Worm (Caenorhabditis elegans) whole organism, late embryonic: ENCODE results near the gene hmgr-1.

Source experiments
- C08G9.2 ChIP-seq: sonication (generic microtip); optimal IDR thresholded peaks from 2 replicates; lab custom pipeline; 2016; ENCODE audit warnings: mild to moderate bottlenecking, missing genetic modification characterization, moderate library complexity, missing compliant biosample characterization
- F13H6.1 ChIP-seq: sonication (generic microtip); optimal IDR thresholded peaks from 2 replicates; lab custom pipeline; 2016; ENCODE audit warnings: missing genetic modification characterization, missing compliant biosample characterization
- T23F11.4 ChIP-seq: fragments of 200-800 bp; sonication (Bioruptor generic); optimal IDR thresholded peaks from 2 replicates; lab custom pipeline; 2018; ENCODE audit warnings: mild to moderate bottlenecking, missing genetic modification characterization, missing compliant biosample characterization
- Y22D7AL.16 ChIP-seq: sonication (generic microtip); optimal IDR thresholded peaks from 2 replicates; lab custom pipeline; 2016; ENCODE audit warnings: missing genetic modification characterization, missing compliant biosample characterization
- ahr-1 ChIP-seq: sonication (generic microtip); optimal IDR thresholded peaks from 2 replicates; lab custom pipeline; 2016; ENCODE audit warnings: missing genetic modification characterization, missing compliant biosample characterization
- ama-1 ChIP-seq: fragments of 150-350 bp; optimal IDR thresholded peaks from 2 replicates; lab custom pipeline; 2014
- ceh-14 ChIP-seq: sonication (generic microtip); optimal IDR thresholded peaks from 2 replicates; lab custom pipeline; 2016; ENCODE audit warnings: missing genotype, missing genetic modification characterization, missing compliant biosample characterization
- ceh-19 ChIP-seq: fragments of 200-800 bp; sonication (Bioruptor generic); optimal IDR thresholded peaks from 2 replicates; lab custom pipeline; 2018; ENCODE audit warnings: mild to moderate bottlenecking, missing genetic modification characterization, missing compliant biosample characterization
- ceh-24 ChIP-seq: sonication (generic microtip); optimal IDR thresholded peaks from 2 replicates; lab custom pipeline; 2016; ENCODE audit warnings: mild to moderate bottlenecking, missing genetic modification characterization, missing compliant biosample characterization
- ceh-30 ChIP-seq: fragments of 150-350 bp; optimal IDR thresholded peaks from 2 replicates; lab custom pipeline; 2014; ENCODE audit warnings: missing biosample characterization, missing genetic modification characterization
- ceh-31 ChIP-seq: sonication (generic microtip); optimal IDR thresholded peaks from 2 replicates; lab custom pipeline; 2016; ENCODE audit warnings: missing genetic modification characterization, missing compliant biosample characterization
- ceh-45 ChIP-seq: fragments of 200-800 bp; sonication (Bioruptor generic); IDR thresholded peaks from 2 replicates; pipeline ENCODE4 v1.3.6; 2022; ENCODE audit warnings: missing genetic modification reagents, missing genetic modification characterization, missing compliant biosample characterization
- ceh-6 ChIP-seq: fragments of 200-800 bp; sonication (Bioruptor generic); optimal IDR thresholded peaks from 2 replicates; lab custom pipeline; 2018; ENCODE audit warnings: mild to moderate bottlenecking, missing genetic modification characterization, missing compliant biosample characterization
- ceh-9 ChIP-seq: sonication (generic microtip); optimal IDR thresholded peaks from 2 replicates; lab custom pipeline; 2016; ENCODE audit warnings: mild to moderate bottlenecking, missing genetic modification characterization, inconsistent platforms, missing compliant biosample characterization
- dmd-4 ChIP-seq: sonication (generic microtip); optimal IDR thresholded peaks from 2 replicates; lab custom pipeline; 2016; ENCODE audit warnings: borderline replicate concordance, missing genetic modification characterization, missing compliant biosample characterization
- dve-1 ChIP-seq: sonication (generic microtip); optimal IDR thresholded peaks from 2 replicates; lab custom pipeline; 2017; ENCODE audit warnings: antibody characterized with exemption, mild to moderate bottlenecking, missing genetic modification characterization, missing compliant biosample characterization
- elt-2 ChIP-seq: sonication (generic microtip); optimal IDR thresholded peaks from 2 replicates; lab custom pipeline; 2016; ENCODE audit warnings: missing genetic modification reagents, missing genetic modification characterization, missing compliant biosample characterization
- eyg-1 ChIP-seq: sonication (generic microtip); optimal IDR thresholded peaks from 2 replicates; lab custom pipeline; 2016; ENCODE audit warnings: missing genotype, missing genetic modification characterization, missing compliant biosample characterization
- hlh-13 ChIP-seq: fragments of 200-800 bp; sonication (Bioruptor generic); optimal IDR thresholded peaks from 2 replicates; lab custom pipeline; 2018; ENCODE audit warnings: mild to moderate bottlenecking, missing genetic modification characterization, missing compliant biosample characterization
- lim-6 ChIP-seq: sonication (generic microtip); optimal IDR thresholded peaks from 2 replicates; lab custom pipeline; 2016; ENCODE audit warnings: missing genetic modification characterization, missing compliant biosample characterization
- madf-2 ChIP-seq: sonication (generic microtip); optimal IDR thresholded peaks from 2 replicates; lab custom pipeline; 2017; ENCODE audit warnings: missing genetic modification characterization, missing compliant biosample characterization
- nfya-1 ChIP-seq: sonication (generic microtip); optimal IDR thresholded peaks from 2 replicates; lab custom pipeline; 2017; ENCODE audit warnings: missing genetic modification characterization, mild to moderate bottlenecking, missing compliant biosample characterization, antibody characterized with exemption, moderate library complexity
- nhr-11 ChIP-seq: fragments of 150-350 bp; optimal IDR thresholded peaks from 2 replicates; lab custom pipeline; 2014; ENCODE audit warnings: missing biosample characterization, missing genetic modification characterization
- nhr-232 ChIP-seq: sonication (generic microtip); optimal IDR thresholded peaks from 2 replicates; lab custom pipeline; 2016; ENCODE audit warnings: missing genetic modification characterization, missing compliant biosample characterization
- npax-4 ChIP-seq: sonication (generic microtip); optimal IDR thresholded peaks from 2 replicates; lab custom pipeline; 2016; ENCODE audit warnings: missing genetic modification characterization, missing compliant biosample characterization
- pat-9 ChIP-seq: fragments of 200-800 bp; sonication (Bioruptor generic); optimal IDR thresholded peaks from 2 replicates; lab custom pipeline; 2018; ENCODE audit warnings: mild to moderate bottlenecking, missing genetic modification characterization, moderate library complexity, missing compliant biosample characterization
- pha-4 ChIP-seq: fragments of 150-350 bp; optimal IDR thresholded peaks from 2 replicates; lab custom pipeline; 2018; ENCODE audit warnings: missing biosample characterization, missing genetic modification reagents, missing genetic modification characterization
- pqm-1 ChIP-seq: sonication (generic microtip); optimal IDR thresholded peaks from 2 replicates; lab custom pipeline; 2016; ENCODE audit warnings: missing genetic modification characterization, missing compliant biosample characterization
- ref-2 ChIP-seq: sonication (generic microtip); optimal IDR thresholded peaks from 2 replicates; lab custom pipeline; 2016; ENCODE audit warnings: missing genetic modification characterization, missing compliant biosample characterization
- syd-9 ChIP-seq: sonication (generic microtip); optimal IDR thresholded peaks from 2 replicates; lab custom pipeline; 2016; ENCODE audit warnings: mild to moderate bottlenecking, missing genetic modification characterization, moderate library complexity, missing compliant biosample characterization
- tbx-7 ChIP-seq: sonication (generic microtip); optimal IDR thresholded peaks from 2 replicates; lab custom pipeline; 2016; ENCODE audit warnings: missing genotype, missing genetic modification characterization, missing compliant biosample characterization
- unc-3 ChIP-seq, 2 experiments: fragments of 200-800 bp in 1 of 2; sonication (Bioruptor generic) in 1 of 2; sonication (generic microtip) in 1 of 2; conservative IDR thresholded peaks in 1 of 2; optimal IDR thresholded peaks in 1 of 2; 2 replicates each; pipeline versions ENCODE4 v1.3.6 to Lab custom; 2016 to 2022; ENCODE audit warnings: missing compliant biosample characterization in 2 of 2, missing genetic modification characterization in 2 of 2, missing genetic modification reagents in 1 of 2
- unc-42 ChIP-seq: sonication (generic microtip); optimal IDR thresholded peaks from 2 replicates; lab custom pipeline; 2016; ENCODE audit warnings: missing genotype, missing genetic modification characterization, missing compliant biosample characterization
- unc-55 ChIP-seq: sonication (generic microtip); optimal IDR thresholded peaks from 2 replicates; lab custom pipeline; 2017; ENCODE audit warnings: missing biosample characterization, missing genetic modification reagents, missing genetic modification characterization
- zip-5 ChIP-seq: sonication (generic microtip); optimal IDR thresholded peaks from 2 replicates; lab custom pipeline; 2016; ENCODE audit warnings: missing genetic modification characterization, missing compliant biosample characterization

hmgr-1 gene

ce11 chrIII:7359037-7359548, at the start of gene hmgr-1, which contains the start of gene eco-1:
hmgr-1 (plus strand) TSS chrIII:7359498.
eco-1 (minus strand) TSS chrIII:7359095.
- peak; percentile 55 for TF ChIP-seq unc-42
- no peak for TF ChIP-seq dmd-4
- no peak for TF ChIP-seq ama-1 (lab: Kevin White, UChicago)
- TF ChIP-seq pat-9 (tag; lab: Kevin White, UChicago), result no peak
- TF ChIP-seq lim-6, result no peak
- TF ChIP-seq ceh-9 (tag; lab: Kevin White, UChicago), result no peak

ce11 chrIII:7310662-7311340, 48.5 kb upstream of the hmgr-1 start, which contains the start of the genes F56C9.6 and F56C9.3:
F56C9.6 (minus strand) TSS chrIII:7310773.
F56C9.3 (plus strand) TSS chrIII:7311290.
- TF ChIP-seq syd-9 (tag; lab: Kevin White, UChicago) (no peak), ceh-14 (no peak), ahr-1 (no peak), ceh-30 (tag; lab: Kevin White, UChicago) (no peak), tbx-7 (tag; lab: Kevin White, UChicago) (no peak)

- TF ChIP-seq pha-4 (no peak), nhr-11 (tag; lab: Kevin White, UChicago) (no peak), pat-9 (tag; lab: Kevin White, UChicago) (no peak), ceh-31 (tag; lab: Kevin White, UChicago) (no peak), ceh-24 (tag; lab: Kevin White, UChicago) (no peak), npax-4 (tag; lab: Kevin White, UChicago) (no peak), syd-9 (tag; lab: Kevin White, UChicago) (no peak), unc-55 (no peak), ceh-9 (tag; lab: Kevin White, UChicago) (no peak), ceh-19 (GFP tag; lab: Kevin White, UChicago) (no peak), tbx-7 (tag; lab: Kevin White, UChicago) (no peak), pqm-1 (tag; lab: Kevin White, UChicago) (no peak), C08G9.2 (no peak), ceh-6 (GFP tag; lab: Kevin White, UChicago) (no peak), eyg-1 (tag; lab: Kevin White, UChicago) (no peak), Y22D7AL.16 (tag; lab: Kevin White, UChicago) (no peak), nfya-1 (tag; lab: Kevin White, UChicago) (no peak)
Observed at ce11 chrIII:7314473-7314872, 44.8 kb upstream of the hmgr-1 start.

- TF ChIP-seq unc-55 (no peak), hlh-13 (GFP tag; lab: Kevin White, UChicago) (no peak), ceh-45 (GFP tag; lab: Robert Waterston, UW) (no peak), dve-1 (tag; lab: Kevin White, UChicago) (no peak), elt-2 (tag; lab: Kevin White, UChicago) (no peak), nhr-232 (no peak), T23F11.4 (no peak), nfya-1 (tag; lab: Kevin White, UChicago) (no peak), F13H6.1 (tag; lab: Kevin White, UChicago) (no peak), syd-9 (tag; lab: Kevin White, UChicago) (no peak), madf-2 (tag; lab: Kevin White, UChicago) (no peak), ceh-24 (tag; lab: Kevin White, UChicago) (no peak), zip-5 (tag; lab: Kevin White, UChicago) (no peak), ref-2 (no peak), unc-3 (GFP tag; conservative IDR thresholded peaks at IDR 0.05; lab: Robert Waterston, UW) (no peak), unc-3 (tag; optimal IDR thresholded peaks at IDR 0.05; lab: Kevin White, UChicago) (no peak)
Observed at ce11 chrIII:7314927-7315547, 44.3 kb upstream of the hmgr-1 start, which contains the start of gene nspg-6. nspg-6 (minus strand) TSS chrIII:7314977.
